Worm (Caenorhabditis elegans) whole organism, L2 larva: Measurements from ENCODE around the gene srw-54.

Experiments used
- C34F6.9 ChIP-seq: fragments of 150-350 bp; optimal IDR thresholded peaks from 2 replicates; lab custom pipeline; 2014; ENCODE audit warnings: missing biosample characterization, missing genetic modification characterization
- F13H6.1 ChIP-seq: sonication (generic microtip); optimal IDR thresholded peaks from 2 replicates; lab custom pipeline; 2016; ENCODE audit warnings: missing genetic modification characterization, missing compliant biosample characterization
- R02D3.7 ChIP-seq: fragments of 150-350 bp; optimal IDR thresholded peaks from 2 replicates; lab custom pipeline; 2014; ENCODE audit warnings: missing biosample characterization, missing genetic modification characterization
- ZK546.5 ChIP-seq: sonication (generic microtip); optimal IDR thresholded peaks from 2 replicates; lab custom pipeline; 2017; ENCODE audit warnings: missing biosample characterization, missing genetic modification characterization
- aly-2 ChIP-seq: fragments of 150-350 bp; optimal IDR thresholded peaks from 2 replicates; lab custom pipeline; 2014; ENCODE audit warnings: missing biosample characterization, missing genetic modification characterization
- ama-1 ChIP-seq: fragments of 150-350 bp; optimal IDR thresholded peaks from 2 replicates; lab custom pipeline; 2018; ENCODE audit warnings: inconsistent platforms
- blmp-1 ChIP-seq: sonication (generic microtip); optimal IDR thresholded peaks from 2 replicates; lab custom pipeline; 2017; ENCODE audit warnings: missing genetic modification characterization, mild to moderate bottlenecking, missing compliant biosample characterization, antibody characterized with exemption, moderate library complexity; ENCODE audit not compliant: insufficient read depth
- ceh-16 ChIP-seq: fragments of 150-350 bp; optimal IDR thresholded peaks from 2 replicates; lab custom pipeline; 2014; ENCODE audit warnings: missing biosample characterization, missing genetic modification characterization
- ceh-82 ChIP-seq: fragments of 150-350 bp; optimal IDR thresholded peaks from 2 replicates; lab custom pipeline; 2014; ENCODE audit warnings: missing biosample characterization, missing genetic modification characterization
- crh-2 ChIP-seq: sonication (generic microtip); optimal IDR thresholded peaks from 2 replicates; lab custom pipeline; 2017; ENCODE audit warnings: missing biosample characterization, missing genetic modification characterization
- dmd-4 ChIP-seq: sonication (generic microtip); optimal IDR thresholded peaks from 2 replicates; lab custom pipeline; 2017; ENCODE audit warnings: missing biosample characterization, missing genetic modification characterization
- egl-27 ChIP-seq: sonication (generic microtip); optimal IDR thresholded peaks from 3 replicates; lab custom pipeline; 2017; ENCODE audit warnings: missing biosample characterization, missing genetic modification reagents, missing genetic modification characterization
- elt-3 ChIP-seq: sonication (generic microtip); optimal IDR thresholded peaks from 2 replicates; lab custom pipeline; 2017; ENCODE audit warnings: missing biosample characterization, missing genetic modification characterization
- fos-1 ChIP-seq: fragments of 150-350 bp; optimal IDR thresholded peaks from 2 replicates; lab custom pipeline; 2014; ENCODE audit warnings: missing biosample characterization, missing genetic modification characterization
- lin-11 ChIP-seq: fragments of 150-350 bp; sonication (generic microtip); optimal IDR thresholded peaks from 2 replicates; lab custom pipeline; 2014; ENCODE audit warnings: missing biosample characterization, missing genetic modification characterization, inconsistent platforms, mixed read lengths
- lin-39 ChIP-seq: fragments of 150-350 bp; optimal IDR thresholded peaks from 2 replicates; lab custom pipeline; 2014; ENCODE audit warnings: missing biosample characterization, missing genetic modification reagents, missing genetic modification characterization
- mab-5 ChIP-seq: fragments of 150-350 bp; optimal IDR thresholded peaks from 2 replicates; lab custom pipeline; 2014; ENCODE audit warnings: missing biosample characterization, missing genetic modification characterization
- mbf-1 ChIP-seq: sonication (generic microtip); optimal IDR thresholded peaks from 2 replicates; lab custom pipeline; 2017; ENCODE audit warnings: missing biosample characterization, missing genetic modification characterization
- mdl-1 ChIP-seq, 2 experiments: fragments of 150-350 bp in 1 of 2; sonication (generic microtip) in 1 of 2; optimal IDR thresholded peaks; 2 replicates each; lab custom pipeline; 2017; ENCODE audit warnings: missing biosample characterization in 2 of 2, missing genetic modification characterization in 2 of 2
- nhr-10 ChIP-seq: sonication (generic microtip); optimal IDR thresholded peaks from 2 replicates; lab custom pipeline; 2017; ENCODE audit warnings: missing biosample characterization, missing genetic modification characterization
- nhr-11 ChIP-seq: fragments of 150-350 bp; optimal IDR thresholded peaks from 2 replicates; lab custom pipeline; 2014; ENCODE audit warnings: missing biosample characterization, missing genetic modification characterization
- nhr-12 ChIP-seq: fragments of 150-350 bp; optimal IDR thresholded peaks from 2 replicates; lab custom pipeline; 2014; ENCODE audit warnings: missing biosample characterization, missing genetic modification characterization
- nhr-237 ChIP-seq: fragments of 150-350 bp; optimal IDR thresholded peaks from 2 replicates; lab custom pipeline; 2014; ENCODE audit warnings: missing biosample characterization, missing genetic modification characterization
- nhr-25 ChIP-seq: fragments of 150-350 bp; sonication (generic microtip); optimal IDR thresholded peaks from 3 replicates; lab custom pipeline; 2014; ENCODE audit warnings: missing biosample characterization, missing genetic modification characterization
- nhr-6 ChIP-seq: fragments of 150-350 bp; optimal IDR thresholded peaks from 2 replicates; lab custom pipeline; 2014; ENCODE audit warnings: missing biosample characterization, missing genetic modification characterization
- peb-1 ChIP-seq: fragments of 150-350 bp; optimal IDR thresholded peaks from 2 replicates; lab custom pipeline; 2014; ENCODE audit warnings: missing biosample characterization, missing genetic modification characterization
- sem-4 ChIP-seq: fragments of 150-350 bp; optimal IDR thresholded peaks from 2 replicates; lab custom pipeline; 2014; ENCODE audit warnings: missing biosample characterization, missing genetic modification reagents, missing genetic modification characterization
- skn-1 ChIP-seq: sonication (generic microtip); optimal IDR thresholded peaks from 2 replicates; lab custom pipeline; 2017; ENCODE audit warnings: missing biosample characterization, missing genetic modification characterization
- sma-3 ChIP-seq: sonication (generic microtip); optimal IDR thresholded peaks from 2 replicates; lab custom pipeline; 2016; ENCODE audit warnings: missing genetic modification reagents, missing genetic modification characterization, missing compliant biosample characterization
- sma-9 ChIP-seq, 2 experiments: fragments of 150-350 bp in 1 of 2; sonication (generic microtip) in 1 of 2; optimal IDR thresholded peaks; 2 replicates each; lab custom pipeline; 2014 to 2016; ENCODE audit warnings: missing genetic modification characterization in 2 of 2, mild to moderate bottlenecking in 1 of 2, missing biosample characterization in 1 of 2, missing compliant biosample characterization in 1 of 2, missing genetic modification reagents in 1 of 2, moderate library complexity in 1 of 2
- snpc-4 ChIP-seq: fragments of 150-350 bp; optimal IDR thresholded peaks from 2 replicates; lab custom pipeline; 2014; ENCODE audit warnings: missing biosample characterization, missing genetic modification characterization
- unc-39 ChIP-seq: fragments of 150-350 bp; optimal IDR thresholded peaks from 2 replicates; lab custom pipeline; 2014; ENCODE audit warnings: missing biosample characterization, missing genetic modification characterization
- unc-55 ChIP-seq: fragments of 150-350 bp; sonication (generic microtip); optimal IDR thresholded peaks from 3 replicates; lab custom pipeline; 2014; ENCODE audit warnings: missing biosample characterization, missing genetic modification reagents, missing genetic modification characterization
- unc-62 ChIP-seq: fragments of 150-350 bp; optimal IDR thresholded peaks from 2 replicates; lab custom pipeline; 2014; ENCODE audit warnings: missing biosample characterization, missing genetic modification reagents, missing genetic modification characterization
- ztf-1 ChIP-seq: fragments of 200-800 bp; sonication (Bioruptor generic); conservative IDR thresholded peaks from 2 replicates; pipeline ENCODE4 v1.3.6; 2022; ENCODE audit warnings: missing genetic modification characterization, missing compliant biosample characterization
- ztf-11 ChIP-seq: sonication (generic microtip); optimal IDR thresholded peaks from 2 replicates; lab custom pipeline; 2017; ENCODE audit warnings: missing biosample characterization, missing genetic modification characterization
- ztf-4 ChIP-seq: fragments of 150-350 bp; optimal IDR thresholded peaks from 2 replicates; lab custom pipeline; 2014; ENCODE audit warnings: missing biosample characterization, missing genetic modification characterization

srw-54 gene

ce11 chrV:16610094-16610493 lies 1.0 kb upstream of the srw-54 start:
- TF ChIP-seq sma-9 (GFP tag; optimal IDR thresholded peaks at IDR 0.05; lab: Kevin White, UChicago) = peak; percentile 10
- no peak for TF ChIP-seq sma-9 (tag; optimal IDR thresholded peaks at IDR 0.05; lab: Kevin White, UChicago)
- no peak for TF ChIP-seq ZK546.5 (tag; lab: Kevin White, UChicago)
- TF ChIP-seq fos-1 = peak; percentile 84
- TF ChIP-seq crh-2 (tag; lab: Kevin White, UChicago) = peak; percentile 13
- no peak for TF ChIP-seq ceh-16 (tag; lab: Kevin White, UChicago)
- TF ChIP-seq, all 48 proteins: peak for 3

- TF ChIP-seq snpc-4 (tag; lab: Kevin White, UChicago) (no peak), unc-39 (tag; lab: Kevin White, UChicago) (no peak), ceh-82 (tag; lab: Kevin White, UChicago) (no peak), blmp-1 (tag; lab: Kevin White, UChicago) (no peak), nhr-6 (tag; lab: Kevin White, UChicago) (no peak), sma-3 (GFP tag; lab: Kevin White, UChicago) (no peak), mdl-1 (tag; optimal IDR thresholded peaks at IDR 0.05; lab: Kevin White, UChicago) (no peak), fos-1 (no peak), mab-5 (tag; lab: Kevin White, UChicago) (no peak), R02D3.7 (tag; lab: Kevin White, UChicago) (no peak), skn-1 (no peak), lin-39 (tag; lab: Kevin White, UChicago) (no peak), ama-1 (no peak), elt-3 (tag; lab: Kevin White, UChicago) (no peak), peb-1 (no peak), C34F6.9 (tag; lab: Kevin White, UChicago) (no peak), sma-9 (GFP tag; optimal IDR thresholded peaks at IDR 0.05; lab: Kevin White, UChicago) (no peak), sma-9 (tag; optimal IDR thresholded peaks at IDR 0.05; lab: Kevin White, UChicago) (no peak), ceh-16 (tag; lab: Kevin White, UChicago) (no peak), nhr-12 (tag; lab: Kevin White, UChicago) (no peak), aly-2 (tag; lab: Kevin White, UChicago) (no peak)
Measured at ce11 chrV:16617462-16617861, 6.3 kb downstream of the srw-54 start, which contains the start of gene Y70C5A.4. Gene Y70C5A.4 (plus strand): TSS chrV:16617762.

- no peak for TF ChIP-seq nhr-10 (tag; lab: Kevin White, UChicago)
- TF ChIP-seq C34F6.9 (tag; lab: Kevin White, UChicago) = no peak
- TF ChIP-seq nhr-237 = no peak
- TF ChIP-seq fos-1 = peak; percentile 22
Measured at ce11 chrV:16620874-16621273, 9.7 kb downstream of the srw-54 start, which contains the start of gene Y70C5A.3. Gene Y70C5A.3 (minus strand): TSS chrV:16620923.

- TF ChIP-seq nhr-11 (no peak), unc-55 (GFP tag; lab: Kevin White, UChicago) (no peak), ZK546.5 (tag; lab: Kevin White, UChicago) (no peak), lin-11 (tag; lab: Kevin White, UChicago) (no peak), blmp-1 (tag; lab: Kevin White, UChicago) (no peak)
- TF ChIP-seq, all 48 proteins: peak for 0
Measured at ce11 chrV:16621894-16622293, 10.8 kb downstream of the srw-54 start.

ce11 chrV:16622754-16623261 lies 11.7 kb downstream of the srw-54 start, which contains the start of gene Y70C5A.2:
Gene Y70C5A.2 (minus strand): TSS chrV:16623211.
- no peak for TF ChIP-seq mab-5 (tag; lab: Kevin White, UChicago)
- no peak for TF ChIP-seq unc-62 (GFP tag; lab: Kevin White, UChicago)
- no peak for TF ChIP-seq sem-4 (tag; lab: Kevin White, UChicago)
- TF ChIP-seq ztf-1 = no peak
- TF ChIP-seq C34F6.9 (tag; lab: Kevin White, UChicago) = no peak
- TF ChIP-seq nhr-25 (tag; lab: Kevin White, UChicago) = no peak
- TF ChIP-seq fos-1 = no peak
- no peak for TF ChIP-seq ama-1
- TF ChIP-seq dmd-4 (tag; lab: Kevin White, UChicago) = no peak
- TF ChIP-seq nhr-12 (tag; lab: Kevin White, UChicago) = no peak
- no peak for TF ChIP-seq ztf-11 (tag; lab: Kevin White, UChicago)
- no peak for TF ChIP-seq sma-3 (GFP tag; lab: Kevin White, UChicago)
- TF ChIP-seq ztf-4 (tag; lab: Kevin White, UChicago) = no peak
- no peak for TF ChIP-seq F13H6.1 (tag; lab: Kevin White, UChicago)
- no peak for TF ChIP-seq unc-55 (GFP tag; lab: Kevin White, UChicago)
- no peak for TF ChIP-seq mbf-1 (tag; lab: Kevin White, UChicago)
- no peak for TF ChIP-seq egl-27
